Worm (Caenorhabditis elegans) whole organism, L1 larva: Measurements from ENCODE around the gene tex-2.

Source experiments
- alr-1 ChIP-seq: fragments of 200-800 bp; sonication (Bioruptor generic); optimal IDR thresholded peaks from 2 replicates; lab custom pipeline; 2018; ENCODE audit warnings: borderline replicate concordance, mild to moderate bottlenecking, missing genetic modification characterization, missing compliant biosample characterization
- ama-1 ChIP-seq: fragments of 150-350 bp; optimal IDR thresholded peaks from 2 replicates; lab custom pipeline; 2014
- dpl-1 ChIP-seq, 3 experiments: fragments of 150-350 bp in 2 of 3; sonication (generic microtip) in 1 of 3; optimal IDR thresholded peaks; 2 replicates each; lab custom pipeline; 2014 to 2017; ENCODE audit warnings: missing biosample characterization in 3 of 3, missing genetic modification characterization in 3 of 3, missing genetic modification reagents in 3 of 3
- egl-13 ChIP-seq: sonication (generic microtip); optimal IDR thresholded peaks from 2 replicates; lab custom pipeline; 2016; ENCODE audit warnings: missing genotype, missing genetic modification reagents, missing genetic modification characterization, missing compliant biosample characterization
- fkh-4 ChIP-seq: sonication (generic microtip); optimal IDR thresholded peaks from 2 replicates; lab custom pipeline; 2016; ENCODE audit warnings: missing compliant biosample characterization, missing genetic modification characterization, borderline replicate concordance
- irx-1 ChIP-seq: sonication (generic microtip); optimal IDR thresholded peaks from 2 replicates; lab custom pipeline; 2016; ENCODE audit warnings: missing genetic modification characterization, missing compliant biosample characterization
- jun-1 ChIP-seq: fragments of 150-350 bp; optimal IDR thresholded peaks from 2 replicates; lab custom pipeline; 2014; ENCODE audit warnings: missing biosample characterization, missing genetic modification reagents, missing genetic modification characterization
- mdl-1 ChIP-seq, 2 experiments: fragments of 150-350 bp; optimal IDR thresholded peaks; 2 replicates each; lab custom pipeline; 2014 to 2017; ENCODE audit warnings: missing biosample characterization in 2 of 2, missing genetic modification characterization in 2 of 2, inconsistent platforms in 1 of 2
- nhr-11 ChIP-seq: fragments of 150-350 bp; optimal IDR thresholded peaks from 2 replicates; lab custom pipeline; 2014; ENCODE audit warnings: missing biosample characterization, missing genetic modification characterization
- nhr-12 ChIP-seq: sonication (generic microtip); optimal IDR thresholded peaks from 2 replicates; lab custom pipeline; 2017; ENCODE audit warnings: missing biosample characterization, missing genetic modification characterization
- nhr-28 ChIP-seq: fragments of 150-350 bp; optimal IDR thresholded peaks from 2 replicates; lab custom pipeline; 2014; ENCODE audit warnings: missing biosample characterization, missing genetic modification characterization
- tbx-2 ChIP-seq: sonication (generic microtip); optimal IDR thresholded peaks from 2 replicates; lab custom pipeline; 2016; ENCODE audit warnings: missing genetic modification characterization, missing compliant biosample characterization
- unc-62 ChIP-seq: fragments of 150-350 bp; optimal IDR thresholded peaks from 2 replicates; lab custom pipeline; 2014; ENCODE audit warnings: missing biosample characterization, missing genetic modification reagents, missing genetic modification characterization
- vab-15 ChIP-seq: sonication (generic microtip); optimal IDR thresholded peaks from 2 replicates; lab custom pipeline; 2017; ENCODE audit warnings: missing genotype, mild to moderate bottlenecking, missing genetic modification characterization, missing compliant biosample characterization

DNA sequence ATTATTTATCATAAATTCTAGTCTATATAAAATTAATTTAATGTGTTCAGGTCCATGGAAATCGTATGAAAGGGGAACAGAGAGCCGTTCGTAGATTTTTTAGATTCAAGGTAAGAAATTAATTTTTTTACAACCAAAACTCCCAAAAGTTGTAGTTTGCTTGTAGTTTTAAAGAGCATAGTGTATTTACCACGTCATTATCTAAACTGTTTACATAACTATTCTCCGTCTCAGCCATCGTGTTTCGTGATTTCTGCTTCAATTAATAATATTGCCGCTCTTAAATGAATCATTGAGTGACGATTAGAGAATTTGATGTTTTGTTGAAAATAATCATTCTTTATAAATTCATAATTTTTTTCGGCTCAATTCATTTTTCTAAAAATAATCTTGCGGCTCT is 37.9 kb upstream of the tex-2 start, which contains the start of gene cgt-3:
- TF ChIP-seq mdl-1 (tag; optimal IDR thresholded peaks at IDR 0.05; lab: Kevin White, UChicago), result no peak
- no peak for TF ChIP-seq nhr-11 (tag; lab: Kevin White, UChicago)
- no peak for TF ChIP-seq alr-1 (tag; lab: Kevin White, UChicago)
- TF ChIP-seq dpl-1 (GFP tag; optimal IDR thresholded peaks at IDR 0.05; lab: Kevin White, UChicago), result no peak
- TF ChIP-seq jun-1, result no peak
- no peak for TF ChIP-seq unc-62 (GFP tag; lab: Kevin White, UChicago)
- no peak for TF ChIP-seq nhr-28 (tag; lab: Kevin White, UChicago)
- no peak for TF ChIP-seq tbx-2 (tag; lab: Kevin White, UChicago)
- no peak for TF ChIP-seq egl-13 (tag; lab: Kevin White, UChicago)
- no peak for TF ChIP-seq ama-1 (lab: Kevin White, UChicago)
- no peak for TF ChIP-seq nhr-12
- TF ChIP-seq fkh-4, result no peak
- no peak for TF ChIP-seq irx-1
- TF ChIP-seq vab-15 (tag; lab: Kevin White, UChicago), result no peak
